Fruit fly (Drosophila melanogaster): ENCODE measurements around the gene Mst36Fa.
A peak's percentile ranks its signal among the peaks of the same experiment; 100 is the strongest.

Gene Mst36Fa

dm6 chr2L:18647857-18648652 lies 28.7 kb downstream of the Mst36Fa start (continued):
- peak; percentile 44 for TF ChIP-seq Sox15 (GFP tag; optimal IDR thresholded peaks at IDR 0.05)
- TF ChIP-seq CG8319 (GFP tag; optimal IDR thresholded peaks at IDR 0.05) = no peak
- peak; percentile 69 for TF ChIP-seq Hr39 (GFP tag; optimal IDR thresholded peaks at IDR 0.05)
- peak; percentile 11 for TF ChIP-seq CG3032 (tag; optimal IDR thresholded peaks at IDR 0.05)
- peak; percentile 53 for TF ChIP-seq cyc (GFP tag; optimal IDR thresholded peaks at IDR 0.05)
- TF ChIP-seq CG4318 (GFP tag; optimal IDR thresholded peaks at IDR 0.05) = peak; percentile 23
- TF ChIP-seq CG3919 (GFP tag; optimal IDR thresholded peaks at IDR 0.05) = peak; percentile 56
- peak; percentile 78 for TF ChIP-seq Hr4 (GFP tag; optimal IDR thresholded peaks at IDR 0.05)
- peak; percentile 65 for TF ChIP-seq CG32006 (GFP tag; optimal IDR thresholded peaks at IDR 0.05)
- TF ChIP-seq Sox14 (GFP tag; optimal IDR thresholded peaks at IDR 0.05) = peak; percentile 65
- peak; percentile 68 for TF ChIP-seq CG31627 (GFP tag; optimal IDR thresholded peaks at IDR 0.05)
- peak; percentile 68 for TF ChIP-seq Ets96B (tag; optimal IDR thresholded peaks at IDR 0.05)
- TF ChIP-seq CG1621 (tag; optimal IDR thresholded peaks at IDR 0.05) = peak; percentile 47
- no peak for TF ChIP-seq Gug (GFP tag; IDR thresholded peaks at IDR 0.05)
- peak; percentile 69 for TF ChIP-seq lz (GFP tag; optimal IDR thresholded peaks at IDR 0.05)
- TF ChIP-seq CG7368 (GFP tag; optimal IDR thresholded peaks at IDR 0.05) = peak; percentile 35
- peak; percentile 64 for TF ChIP-seq achi (GFP tag; optimal IDR thresholded peaks at IDR 0.05)
- TF ChIP-seq topi (GFP tag; optimal IDR thresholded peaks at IDR 0.05) = peak; percentile 62
- TF ChIP-seq Sox102F (GFP tag; optimal IDR thresholded peaks at IDR 0.05) = peak; percentile 78
- peak; percentile 39 for TF ChIP-seq fd59A (GFP tag; optimal IDR thresholded peaks at IDR 0.05)
- TF ChIP-seq Eip93F (GFP tag; optimal IDR thresholded peaks at IDR 0.05) = no peak
- no peak for TF ChIP-seq dac (GFP tag; optimal IDR thresholded peaks at IDR 0.05)
- peak; percentile 45 for TF ChIP-seq fkh (GFP tag; optimal IDR thresholded peaks at IDR 0.05)
- TF ChIP-seq CG9139 (GFP tag; optimal IDR thresholded peaks at IDR 0.05) = peak; percentile 18
- peak; percentile 74 for TF ChIP-seq OdsH (GFP tag; optimal IDR thresholded peaks at IDR 0.05)
- peak; percentile 69 for TF ChIP-seq CG34406 (GFP tag; optimal IDR thresholded peaks at IDR 0.05)
- TF ChIP-seq pdm3 (GFP tag; optimal IDR thresholded peaks at IDR 0.05) = peak; percentile 73
- peak; percentile 56 for TF ChIP-seq CG8632 (GFP tag; optimal IDR thresholded peaks at IDR 0.05)
- TF ChIP-seq vri (GFP tag; optimal IDR thresholded peaks at IDR 0.05) = peak; percentile 12
- peak; percentile 47 for TF ChIP-seq net (GFP tag; optimal IDR thresholded peaks at IDR 0.05)
- no peak for TF ChIP-seq CG6808 (GFP tag; optimal IDR thresholded peaks at IDR 0.05)
- TF ChIP-seq CG6854 (GFP tag; optimal IDR thresholded peaks at IDR 0.05) = no peak
- TF ChIP-seq Blimp-1 (GFP tag; optimal IDR thresholded peaks at IDR 0.05) = no peak
- peak; percentile 61 for TF ChIP-seq CG10631 (GFP tag; optimal IDR thresholded peaks at IDR 0.05)
- no peak for TF ChIP-seq CG16779 (tag; optimal IDR thresholded peaks at IDR 0.05)
- peak; percentile 64 for TF ChIP-seq CG6792 (GFP tag; optimal IDR thresholded peaks at IDR 0.05)
- peak; percentile 35 to 84 for TF ChIP-seq ss (GFP tag; optimal IDR thresholded peaks at IDR 0.05)

- TF ChIP-seq Hr39 (GFP tag; optimal IDR thresholded peaks at IDR 0.05) = peak; percentile 81
- peak; percentile 10 for TF ChIP-seq fd59A (GFP tag; optimal IDR thresholded peaks at IDR 0.05)
- peak; percentile 79 for TF ChIP-seq CG6792 (GFP tag; optimal IDR thresholded peaks at IDR 0.05)
- peak in 1 of 2 experiments; percentile 64 for TF ChIP-seq salr (GFP tag; optimal IDR thresholded peaks at IDR 0.05)
- TF ChIP-seq Sox102F (GFP tag; optimal IDR thresholded peaks at IDR 0.05) = peak; percentile 79
- TF ChIP-seq CG16779 (tag; optimal IDR thresholded peaks at IDR 0.05) = peak; percentile 27
- TF ChIP-seq net (GFP tag; optimal IDR thresholded peaks at IDR 0.05) = peak; percentile 72
- peak; percentile 47 for TF ChIP-seq Eip93F (GFP tag; optimal IDR thresholded peaks at IDR 0.05)
- TF ChIP-seq ss (GFP tag; optimal IDR thresholded peaks at IDR 0.05) = peak in 1 of 2 experiments; percentile 17
- peak; percentile 69 for TF ChIP-seq CG7368 (GFP tag; optimal IDR thresholded peaks at IDR 0.05)
- TF ChIP-seq CG31627 (GFP tag; optimal IDR thresholded peaks at IDR 0.05) = peak; percentile 75
- peak; percentile 70 for TF ChIP-seq Ets96B (tag; optimal IDR thresholded peaks at IDR 0.05)
- peak; percentile 15 for TF ChIP-seq Blimp-1 (GFP tag; optimal IDR thresholded peaks at IDR 0.05)
- peak; percentile 67 for TF ChIP-seq CG8319 (GFP tag; optimal IDR thresholded peaks at IDR 0.05)
- peak; percentile 57 for TF ChIP-seq CG11762 (GFP tag; optimal IDR thresholded peaks at IDR 0.05; ENCODE audit: insufficient read depth)
- TF ChIP-seq Hr38 (GFP tag; optimal IDR thresholded peaks at IDR 0.05) = no peak
- peak; percentile 70 for TF ChIP-seq Sox14 (GFP tag; optimal IDR thresholded peaks at IDR 0.05)
- no peak for TF ChIP-seq CG9139 (GFP tag; optimal IDR thresholded peaks at IDR 0.05)
- TF ChIP-seq CG6808 (GFP tag; optimal IDR thresholded peaks at IDR 0.05) = peak; percentile 47
- TF ChIP-seq vri (GFP tag; optimal IDR thresholded peaks at IDR 0.05) = peak; percentile 13
- TF ChIP-seq dsx (GFP tag; optimal IDR thresholded peaks at IDR 0.05; ENCODE audit: poor library complexity, severe bottlenecking) = peak; percentile 37
- TF ChIP-seq cyc (GFP tag; optimal IDR thresholded peaks at IDR 0.05) = peak; percentile 72
- no peak for TF ChIP-seq CG11294 (GFP tag; IDR thresholded peaks at IDR 0.05)
- TF ChIP-seq Gug (GFP tag; IDR thresholded peaks at IDR 0.05) = peak; percentile 34; the same call in 1 of the 2 replicates
- TF ChIP-seq OdsH (GFP tag; optimal IDR thresholded peaks at IDR 0.05) = peak; percentile 76
- TF ChIP-seq pdm3 (GFP tag; optimal IDR thresholded peaks at IDR 0.05) = peak; percentile 71
- TF ChIP-seq Eip78C (GFP tag) = peak; percentile 92
- peak; percentile 48 for TF ChIP-seq Lpt (GFP tag; optimal IDR thresholded peaks at IDR 0.05)
- TF ChIP-seq CG6163 (GFP tag; IDR thresholded peaks at IDR 0.05) = peak; percentile 87
- peak; percentile 60 for TF ChIP-seq CG3032 (tag; optimal IDR thresholded peaks at IDR 0.05)
Measured at dm6 chr2L:18645468-18645867, 31.3 kb downstream of the Mst36Fa start.
